Fruit fly (Drosophila melanogaster): ENCODE results near the gene Sirt7.

Sirt7 gene

DNA sequence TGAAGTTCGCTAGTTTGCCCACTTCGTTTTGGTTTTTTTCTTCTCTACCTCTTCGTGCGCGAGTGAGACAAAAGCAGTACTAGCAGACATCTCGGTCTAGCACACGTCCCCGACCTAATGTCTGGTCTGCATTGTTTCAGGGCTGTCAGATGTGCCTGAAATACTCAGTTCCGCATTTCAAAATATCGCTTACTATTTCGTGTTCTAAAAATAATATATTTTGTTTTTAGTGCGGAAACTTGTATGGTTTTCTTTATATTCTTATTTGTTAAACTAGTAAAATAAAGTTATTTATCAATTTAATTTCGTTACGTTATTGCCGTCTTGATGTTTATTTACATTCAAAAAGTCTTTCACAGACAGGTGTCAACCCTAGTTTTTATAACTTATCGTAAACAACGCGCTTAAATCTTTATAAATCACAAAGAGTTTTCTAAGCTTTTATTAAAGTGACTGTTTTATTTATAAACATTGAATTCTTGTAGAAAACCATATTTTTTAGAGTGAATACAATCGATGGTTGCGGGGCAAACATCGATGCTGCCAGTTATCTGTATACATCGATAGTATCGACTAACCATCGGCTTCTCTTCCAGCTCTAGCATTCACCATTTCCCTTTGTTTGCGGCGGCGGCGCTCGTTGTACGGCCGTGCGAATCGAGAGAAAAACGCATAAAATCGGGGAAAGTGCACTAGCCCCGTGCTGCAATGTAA lies 7.6 kb downstream of the Sirt7 start (continued):
- peak; percentile 38 to 48 for TF ChIP-seq dpn (GFP tag; optimal IDR thresholded peaks at IDR 0.05)
- no peak for TF ChIP-seq Nf-YA (GFP tag; IDR thresholded peaks at IDR 0.05)
- TF ChIP-seq Pdp1 (GFP tag; optimal IDR thresholded peaks at IDR 0.05): peak; percentile 6 to 55
- peak; percentile 89 for TF ChIP-seq CG2678 (tag; optimal IDR thresholded peaks at IDR 0.05)
- TF ChIP-seq CG9609 (GFP tag; optimal IDR thresholded peaks at IDR 0.05): peak; percentile 46
- peak; percentile 45 for TF ChIP-seq Max (GFP tag; optimal IDR thresholded peaks at IDR 0.05)
- peak; percentile 65 for TF ChIP-seq Asciz (GFP tag; optimal IDR thresholded peaks at IDR 0.05)
- TF ChIP-seq Nf-YB (GFP tag; optimal IDR thresholded peaks at IDR 0.05): peak; percentile 27
- TF ChIP-seq CG4360 (GFP tag; IDR thresholded peaks at IDR 0.05): no peak
- TF ChIP-seq bab2 (GFP tag; optimal IDR thresholded peaks at IDR 0.05): peak; percentile 52
- peak; percentile 40 for TF ChIP-seq lbe (GFP tag; optimal IDR thresholded peaks at IDR 0.05)
- TF ChIP-seq CG2199 (GFP tag; IDR thresholded peaks at IDR 0.05): no peak
- TF ChIP-seq Antp (GFP tag; optimal IDR thresholded peaks at IDR 0.05): peak; percentile 17
- peak; percentile 61 for TF ChIP-seq Fer1 (GFP tag; optimal IDR thresholded peaks at IDR 0.05)
- peak; percentile 34 for TF ChIP-seq nom (GFP tag; optimal IDR thresholded peaks at IDR 0.05)
- peak; percentile 50 for TF ChIP-seq Xbp1 (GFP tag; optimal IDR thresholded peaks at IDR 0.05)
- TF ChIP-seq CG12155 (GFP tag; optimal IDR thresholded peaks at IDR 0.05): peak; percentile 59
- no peak for TF ChIP-seq CG17912 (GFP tag; optimal IDR thresholded peaks at IDR 0.05)
- TF ChIP-seq CG14667 (GFP tag; IDR thresholded peaks at IDR 0.05): no peak
- no peak for TF ChIP-seq hb (GFP tag; IDR thresholded peaks at IDR 0.05; ENCODE audit: partially characterized antibody)
- TF ChIP-seq CG1529 (GFP tag; optimal IDR thresholded peaks at IDR 0.05): peak; percentile 45
- TF ChIP-seq cas (GFP tag; IDR thresholded peaks at IDR 0.05): no peak
- peak; percentile 84 for TF ChIP-seq CG18262 (tag; optimal IDR thresholded peaks at IDR 0.05)
- TF ChIP-seq D19B (GFP tag; optimal IDR thresholded peaks at IDR 0.05): peak; percentile 70
- TF ChIP-seq mirr (GFP tag; optimal IDR thresholded peaks at IDR 0.05): peak; percentile 47
- no peak for TF ChIP-seq bowl (GFP tag; IDR thresholded peaks at IDR 0.05)
- no peak for TF ChIP-seq Opbp (GFP tag; IDR thresholded peaks at IDR 0.05; ENCODE audit: partially characterized antibody)
- TF ChIP-seq CG8359 (GFP tag; optimal IDR thresholded peaks at IDR 0.05; ENCODE audit: borderline replicate concordance): peak; percentile 4
- no peak for TF ChIP-seq sob (GFP tag; IDR thresholded peaks at IDR 0.05)
- TF ChIP-seq CG17186 (GFP tag; optimal IDR thresholded peaks at IDR 0.05): peak; percentile 3
- TF ChIP-seq az2 (GFP tag; optimal IDR thresholded peaks at IDR 0.05): peak; percentile 57
- TF ChIP-seq HmgZ (tag; optimal IDR thresholded peaks at IDR 0.05): peak; percentile 13
- TF ChIP-seq CG13624 (GFP tag; optimal IDR thresholded peaks at IDR 0.05): peak; percentile 59
- TF ChIP-seq CG3838 (GFP tag; optimal IDR thresholded peaks at IDR 0.05): peak; percentile 24
- peak; percentile 80 for TF ChIP-seq Ssrp (tag; optimal IDR thresholded peaks at IDR 0.05)
- TF ChIP-seq MESR4 (GFP tag; optimal IDR thresholded peaks at IDR 0.05): peak; percentile 77
- peak; percentile 33 for TF ChIP-seq CG7987 (GFP tag; optimal IDR thresholded peaks at IDR 0.05)
- TF ChIP-seq gce (GFP tag; IDR thresholded peaks at IDR 0.05): no peak
- TF ChIP-seq CG15479 (GFP tag; optimal IDR thresholded peaks at IDR 0.05): no peak
- TF ChIP-seq abd-A (tag; optimal IDR thresholded peaks at IDR 0.05): no peak
- no peak for TF ChIP-seq ttk (GFP tag; IDR thresholded peaks at IDR 0.05)
- TF ChIP-seq CG7271 (tag; optimal IDR thresholded peaks at IDR 0.05): no peak
- TF ChIP-seq cwo (GFP tag; optimal IDR thresholded peaks at IDR 0.05): peak; percentile 65
- no peak for TF ChIP-seq Hr78 (GFP tag; optimal IDR thresholded peaks at IDR 0.05)
- TF ChIP-seq CG17385 (GFP tag; optimal IDR thresholded peaks at IDR 0.05): peak; percentile 74
- TF ChIP-seq disco-r (GFP tag; optimal IDR thresholded peaks at IDR 0.05): peak; percentile 24
- TF ChIP-seq HLHmδ (GFP tag; optimal IDR thresholded peaks at IDR 0.05): peak; percentile 31
- peak; percentile 59; the same call in 3 of the 4 replicates for TF ChIP-seq Gug (GFP tag; IDR thresholded peaks at IDR 0.05)

Measured in whole organism, embryonic.